Fruit fly (Drosophila melanogaster) whole organism, prepupa: Measurements from ENCODE around the gene CG31898.

ENCODE experiments used
- CG16779 ChIP-seq: fragments of 200-800 bp; sonication (Bioruptor generic); optimal IDR thresholded peaks from 3 replicates; lab custom pipeline; 2017; ENCODE audit warnings: missing biosample characterization, mild to moderate bottlenecking, missing genetic modification characterization
- CG6808 ChIP-seq: fragments of 200-800 bp; sonication (Bioruptor generic); optimal IDR thresholded peaks from 3 replicates; lab custom pipeline; 2017; ENCODE audit warnings: missing biosample characterization, missing genetic modification characterization, mild to moderate bottlenecking, moderate library complexity, missing genetic modification reagents
- CG6854 ChIP-seq: fragments of 200-800 bp; sonication (Bioruptor generic); optimal IDR thresholded peaks from 2 replicates; lab custom pipeline; 2017; ENCODE audit warnings: missing biosample characterization, mild to moderate bottlenecking, missing genetic modification characterization
- Eip75B ChIP-seq: fragments of 200-800 bp; sonication (Bioruptor generic); optimal IDR thresholded peaks from 3 replicates; lab custom pipeline; 2016; ENCODE audit warnings: missing biosample characterization, missing genetic modification characterization
- acj6 ChIP-seq: fragments of 200-800 bp; sonication (Bioruptor generic); optimal IDR thresholded peaks from 3 replicates; lab custom pipeline; 2016; ENCODE audit warnings: missing biosample characterization, missing genetic modification characterization

DNA sequence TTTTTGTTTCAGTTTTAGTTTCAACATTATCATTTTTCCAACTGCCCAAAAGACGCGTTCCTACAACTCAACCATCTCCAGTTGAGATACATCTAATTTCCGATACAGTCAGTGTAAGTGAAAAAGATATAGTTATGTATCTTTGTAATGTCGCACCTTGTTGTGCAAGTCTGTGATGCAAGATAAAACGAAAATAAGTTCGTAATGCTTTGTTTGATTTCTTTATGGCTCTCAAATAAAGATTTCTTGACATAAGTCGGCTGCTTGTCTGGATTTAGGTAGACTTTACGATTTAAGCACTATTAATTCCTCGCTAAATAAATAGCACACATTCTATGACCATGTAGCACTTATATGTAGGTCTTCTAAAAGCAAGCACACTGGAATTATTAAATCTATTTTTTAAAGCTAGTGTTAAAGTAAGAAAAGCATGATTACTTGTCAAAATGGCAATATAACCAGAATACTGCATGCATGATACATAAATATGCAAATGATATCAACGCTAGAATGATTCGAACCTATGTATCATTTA lies 15.2 kb upstream of the CG31898 start:
- no peak for TF ChIP-seq CG6854 (GFP tag; lab: Kevin White, UChicago)
- no peak for TF ChIP-seq CG6808
- no peak for TF ChIP-seq acj6 (GFP tag; lab: Kevin White, UChicago)
- no peak for TF ChIP-seq CG16779 (tag; lab: Kevin White, UChicago)
- TF ChIP-seq Eip75B (GFP tag; lab: Kevin White, UChicago), result no peak
